Fruit fly (Drosophila melanogaster) whole organism, embryonic: ENCODE data around the gene Tre1.

ENCODE experiments used
- Ada2b ChIP-seq: fragments of 200-800 bp; sonication (Bioruptor generic); IDR thresholded peaks from 2 replicates; pipeline ENCODE4 v1.3.6; 2022; ENCODE audit warnings: missing biosample characterization, missing genetic modification characterization
- Adf1 ChIP-seq: fragments of 200-800 bp; sonication (Bioruptor generic); IDR thresholded peaks from 2 replicates; pipeline ENCODE4 v1.3.6; 2022; ENCODE audit warnings: missing biosample characterization, missing genetic modification characterization
- CG10209 ChIP-seq: fragments of 200-800 bp; sonication (Bioruptor generic); optimal IDR thresholded peaks from 3 replicates; lab custom pipeline; 2017; ENCODE audit warnings: missing biosample characterization, mild to moderate bottlenecking, missing genetic modification characterization, missing genetic modification reagents
- CG10366 ChIP-seq: fragments of 200-800 bp; sonication (Bioruptor generic); IDR thresholded peaks from 2 replicates; pipeline ENCODE4 v1.3.6; 2022; ENCODE audit warnings: missing biosample characterization, missing genetic modification characterization
- CG10543 ChIP-seq: fragments of 200-800 bp; sonication (Bioruptor generic); optimal IDR thresholded peaks from 3 replicates; lab custom pipeline; 2017; ENCODE audit warnings: missing biosample characterization, mild to moderate bottlenecking, missing genetic modification characterization, moderate library complexity
- CG10979 ChIP-seq: fragments of 200-800 bp; sonication (Bioruptor generic); optimal IDR thresholded peaks from 2 replicates; lab custom pipeline; 2018; ENCODE audit warnings: missing biosample characterization, mild to moderate bottlenecking, missing genetic modification characterization, moderate library complexity
- CG11456 ChIP-seq: fragments of 200-800 bp; sonication (Bioruptor generic); IDR thresholded peaks from 3 replicates; pipeline ENCODE4 v1.3.6; 2022; ENCODE audit warnings: missing biosample characterization, missing genetic modification characterization
- CG11723 ChIP-seq: fragments of 200-800 bp; sonication (Bioruptor generic); optimal IDR thresholded peaks from 2 replicates; lab custom pipeline; 2017; ENCODE audit warnings: missing biosample characterization, mild to moderate bottlenecking, missing genetic modification characterization
- CG13123 ChIP-seq: fragments of 200-800 bp; sonication (Bioruptor generic); optimal IDR thresholded peaks from 2 replicates; lab custom pipeline; 2016; ENCODE audit warnings: missing biosample characterization, missing genetic modification characterization
- CG1529 ChIP-seq: fragments of 200-800 bp; sonication (Bioruptor generic); optimal IDR thresholded peaks from 3 replicates; lab custom pipeline; 2018; ENCODE audit warnings: missing biosample characterization, missing genetic modification characterization
- CG17568 ChIP-seq: fragments of 200-800 bp; sonication (Bioruptor generic); optimal IDR thresholded peaks from 2 replicates; lab custom pipeline; 2018; ENCODE audit warnings: missing biosample characterization, mild to moderate bottlenecking, missing genetic modification characterization, moderate library complexity
- CG17912 ChIP-seq: fragments of 200-800 bp; sonication (Bioruptor generic); optimal IDR thresholded peaks from 2 replicates; lab custom pipeline; 2018; ENCODE audit warnings: missing biosample characterization, mild to moderate bottlenecking, missing genetic modification characterization
- CG18011 ChIP-seq: fragments of 200-800 bp; sonication (Bioruptor generic); optimal IDR thresholded peaks from 2 replicates; lab custom pipeline; 2017; ENCODE audit warnings: missing biosample characterization, missing genetic modification characterization, mild to moderate bottlenecking, moderate library complexity, missing genotype
- CG18262 ChIP-seq: fragments of 200-800 bp; optimal IDR thresholded peaks from 3 replicates; lab custom pipeline; 2019; ENCODE audit warnings: missing biosample characterization, mild to moderate bottlenecking, missing genetic modification characterization, moderate library complexity
- CG2202 ChIP-seq: fragments of 200-800 bp; sonication (Bioruptor generic); optimal IDR thresholded peaks from 2 replicates; lab custom pipeline; 2018; ENCODE audit warnings: missing biosample characterization, mild to moderate bottlenecking, missing genetic modification characterization
- CG31441 ChIP-seq: fragments of 200-800 bp; sonication (Bioruptor generic); IDR thresholded peaks from 2 replicates; pipeline ENCODE4 v1.3.6; 2022; ENCODE audit warnings: missing biosample characterization, missing genetic modification characterization
- CG9932 ChIP-seq: fragments of 200-800 bp; sonication (Bioruptor generic); IDR thresholded peaks from 2 replicates; pipeline ENCODE4 v1.3.6; 2022; ENCODE audit warnings: missing biosample characterization, missing genetic modification characterization
- Chrac-16 ChIP-seq: fragments of 200-800 bp; sonication (Bioruptor generic); optimal IDR thresholded peaks from 3 replicates; lab custom pipeline; 2016; ENCODE audit warnings: missing biosample characterization, missing genetic modification characterization
- E2f2 ChIP-seq: fragments of 200-800 bp; sonication (Bioruptor generic); IDR thresholded peaks from 2 replicates; pipeline ENCODE4 v1.3.6; 2022; ENCODE audit warnings: missing biosample characterization, missing genetic modification characterization
- Gug ChIP-seq: fragments of 200-800 bp; sonication (Bioruptor generic); IDR thresholded peaks from 4 replicates; pipeline ENCODE4 v1.3.6; 2022; ENCODE audit warnings: missing biosample characterization, missing genetic modification characterization
- HLH3B ChIP-seq: fragments of 200-800 bp; sonication (Bioruptor generic); IDR thresholded peaks from 2 replicates; pipeline ENCODE4 v1.3.6; 2022; ENCODE audit warnings: missing biosample characterization, missing genetic modification characterization
- Hand ChIP-seq: fragments of 200-800 bp; sonication (Bioruptor generic); optimal IDR thresholded peaks from 2 replicates; lab custom pipeline; 2017; ENCODE audit warnings: mild to moderate bottlenecking, missing biosample characterization, missing genetic modification reagents, missing genetic modification characterization
- Hr51 ChIP-seq, 2 experiments: fragments of 200-800 bp; sonication (Bioruptor generic); optimal IDR thresholded peaks; 2 replicates in 1 of 2; 3 replicates in 1 of 2; lab custom pipeline; 2016 to 2018; ENCODE audit warnings: missing biosample characterization in 2 of 2, missing genetic modification characterization in 2 of 2, mild to moderate bottlenecking in 1 of 2, moderate library complexity in 1 of 2
- Med ChIP-seq: fragments of 200-800 bp; sonication (Bioruptor generic); peaks from one replicate; lab custom pipeline; 2016; ENCODE audit warnings: missing biosample characterization, missing genetic modification characterization, mild to moderate bottlenecking, inconsistent platforms, moderate library complexity
- Neu2 ChIP-seq: fragments of 200-800 bp; sonication (Bioruptor generic); optimal IDR thresholded peaks from 3 replicates; lab custom pipeline; 2016; ENCODE audit warnings: missing biosample characterization, missing genetic modification characterization, borderline replicate concordance
- NfI ChIP-seq: fragments of 200-800 bp; sonication (Bioruptor generic); optimal IDR thresholded peaks from 3 replicates; lab custom pipeline; 2018; ENCODE audit warnings: missing biosample characterization, mild to moderate bottlenecking, missing genetic modification characterization, moderate library complexity
- Pdp1 ChIP-seq, 2 experiments: fragments of 200-800 bp; sonication (Bioruptor generic); optimal IDR thresholded peaks; 3 replicates each; lab custom pipeline; 2016; ENCODE audit warnings: missing biosample characterization in 2 of 2, missing genetic modification characterization in 2 of 2, mild to moderate bottlenecking in 1 of 2, moderate library complexity in 1 of 2
- Side ChIP-seq: fragments of 200-800 bp; sonication (Bioruptor generic); optimal IDR thresholded peaks from 2 replicates; lab custom pipeline; 2016; ENCODE audit warnings: missing biosample characterization, missing genetic modification characterization
- Xbp1 ChIP-seq: fragments of 200-800 bp; sonication (Bioruptor generic); optimal IDR thresholded peaks from 3 replicates; lab custom pipeline; 2016; ENCODE audit warnings: missing biosample characterization, mild to moderate bottlenecking, missing genetic modification characterization
- YL-1 ChIP-seq: fragments of 200-800 bp; sonication (Bioruptor generic); optimal IDR thresholded peaks from 3 replicates; lab custom pipeline; 2017; ENCODE audit warnings: missing biosample characterization, mild to moderate bottlenecking, missing genetic modification characterization
- ara ChIP-seq: fragments of 200-800 bp; sonication (Bioruptor generic); IDR thresholded peaks from 2 replicates; pipeline ENCODE4 v1.3.6; 2022; ENCODE audit warnings: missing biosample characterization, missing genetic modification characterization
- ash1 ChIP-seq: fragments of 200-800 bp; sonication (Bioruptor generic); optimal IDR thresholded peaks from 2 replicates; lab custom pipeline; 2018; ENCODE audit warnings: missing biosample characterization, mild to moderate bottlenecking, missing genetic modification characterization
- dmrt11E ChIP-seq: fragments of 200-800 bp; sonication (Bioruptor generic); optimal IDR thresholded peaks from 3 replicates; lab custom pipeline; 2018; ENCODE audit warnings: missing biosample characterization, mild to moderate bottlenecking, missing genetic modification characterization, moderate library complexity
- hbn ChIP-seq: fragments of 200-800 bp; sonication (Bioruptor generic); IDR thresholded peaks from 2 replicates; pipeline ENCODE4 v1.3.6; 2022; ENCODE audit warnings: missing biosample characterization, missing genetic modification characterization; ENCODE audit not compliant: partially characterized antibody
- luna ChIP-seq: fragments of 200-800 bp; sonication (Bioruptor generic); optimal IDR thresholded peaks from 2 replicates; lab custom pipeline; 2016; ENCODE audit warnings: missing biosample characterization, missing genetic modification characterization
- nerfin-1 ChIP-seq: fragments of 200-800 bp; sonication (Bioruptor generic); optimal IDR thresholded peaks from 3 replicates; lab custom pipeline; 2019; ENCODE audit warnings: missing biosample characterization, mild to moderate bottlenecking, missing genetic modification characterization, moderate library complexity
- nerfin-2 ChIP-seq: fragments of 200-800 bp; sonication (Bioruptor generic); IDR thresholded peaks from 2 replicates; pipeline ENCODE4 v1.3.6; 2022; ENCODE audit warnings: missing biosample characterization, missing genetic modification characterization; ENCODE audit not compliant: partially characterized antibody
- nmo ChIP-seq: fragments of 200-800 bp; sonication (Bioruptor generic); optimal IDR thresholded peaks from 2 replicates; lab custom pipeline; 2018; ENCODE audit warnings: missing biosample characterization, mild to moderate bottlenecking, missing genetic modification characterization, moderate library complexity
- nom ChIP-seq: fragments of 200-800 bp; sonication (Bioruptor generic); optimal IDR thresholded peaks from 2 replicates; lab custom pipeline; 2017; ENCODE audit warnings: missing biosample characterization, missing genetic modification characterization, mild to moderate bottlenecking, moderate library complexity, missing genetic modification reagents
- onecut ChIP-seq: fragments of 200-800 bp; sonication (Bioruptor generic); IDR thresholded peaks from 2 replicates; pipeline ENCODE4 v1.3.6; 2022; ENCODE audit warnings: missing biosample characterization, missing genetic modification characterization
- p53 ChIP-seq: fragments of 200-800 bp; sonication (Bioruptor generic); optimal IDR thresholded peaks from 2 replicates; lab custom pipeline; 2016; ENCODE audit warnings: missing biosample characterization, missing genetic modification characterization
- pum ChIP-seq: fragments of 200-800 bp; sonication (Bioruptor generic); optimal IDR thresholded peaks from 2 replicates; lab custom pipeline; 2016; ENCODE audit warnings: missing biosample characterization, missing genetic modification characterization
- repo ChIP-seq: fragments of 200-800 bp; sonication (Bioruptor generic); optimal IDR thresholded peaks from 2 replicates; lab custom pipeline; 2016; ENCODE audit warnings: missing biosample characterization, missing genetic modification characterization
- sisA ChIP-seq: fragments of 200-800 bp; sonication (Bioruptor generic); IDR thresholded peaks from 2 replicates; pipeline ENCODE4 v1.3.6; 2022; ENCODE audit warnings: missing biosample characterization, missing genetic modification characterization
- sob ChIP-seq: fragments of 200-800 bp; sonication (Bioruptor generic); IDR thresholded peaks from 2 replicates; pipeline ENCODE4 v1.3.6; 2022; ENCODE audit warnings: missing biosample characterization, missing genetic modification characterization
- ssp ChIP-seq: fragments of 200-800 bp; sonication (Bioruptor generic); IDR thresholded peaks from 2 replicates; pipeline ENCODE4 v1.3.6; 2022; ENCODE audit warnings: missing biosample characterization, missing genetic modification characterization
- tin ChIP-seq: fragments of 200-800 bp; sonication (Bioruptor generic); optimal IDR thresholded peaks from 3 replicates; lab custom pipeline; 2016; ENCODE audit warnings: missing biosample characterization, missing genetic modification characterization
- toy ChIP-seq: fragments of 200-800 bp; sonication (Bioruptor generic); IDR thresholded peaks from 2 replicates; pipeline ENCODE4 v1.3.6; 2022; ENCODE audit warnings: missing biosample characterization, missing genetic modification characterization
- zfh1 ChIP-seq: fragments of 200-800 bp; sonication (Bioruptor generic); IDR thresholded peaks from 3 replicates; pipeline ENCODE4 v1.3.6; 2022; ENCODE audit warnings: missing biosample characterization, missing genetic modification characterization

The Tre1 gene

DNA sequence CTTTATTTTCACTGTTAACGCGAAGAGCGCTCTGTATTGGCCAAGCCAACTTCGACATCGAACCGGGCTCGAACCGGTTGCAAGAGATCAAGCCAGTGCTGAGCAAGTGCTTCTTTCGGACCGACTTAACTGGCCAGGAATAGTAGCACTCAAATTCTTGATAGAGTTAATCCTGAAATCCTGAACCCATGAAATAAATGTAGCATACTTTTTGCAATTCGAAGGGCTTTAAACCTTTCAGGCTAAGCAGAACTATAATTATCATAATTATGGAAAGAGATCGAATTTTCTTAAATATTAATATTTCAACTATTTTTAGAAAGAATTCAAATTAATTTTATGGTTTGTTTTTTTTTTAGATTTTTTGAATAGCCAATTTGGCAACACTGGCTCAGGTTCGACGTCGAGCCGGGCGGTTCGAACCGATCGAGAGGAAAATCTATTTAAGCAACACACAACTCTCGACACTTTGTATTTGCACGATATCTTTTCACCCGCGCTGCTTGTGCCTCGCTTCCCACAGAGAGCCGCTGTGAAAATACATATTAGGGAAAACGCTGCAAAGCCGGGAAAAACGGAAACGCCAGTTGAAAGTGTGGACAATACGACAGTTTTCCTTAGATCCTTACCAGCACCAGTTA lies 18.4 kb upstream of the Tre1 start, which contains the start of gene AdamTS-B:
Gene AdamTS-B, plus strand, starts transcription at position 471 of the 641 bp plus-strand sequence.
- TF ChIP-seq YL-1 (GFP tag; lab: Kevin White, UChicago), result no peak
- peak; percentile 4 for TF ChIP-seq CG11723 (GFP tag; lab: Kevin White, UChicago)
- peak; percentile 63 for TF ChIP-seq CG9932 (GFP tag; lab: Robert Waterston, UW)
- no peak for TF ChIP-seq luna (GFP tag; lab: Kevin White, UChicago)
- TF ChIP-seq nmo, result no peak
- no peak for TF ChIP-seq Neu2
- peak; percentile 11 to 21 for TF ChIP-seq Pdp1 (GFP tag; optimal IDR thresholded peaks at IDR 0.05; lab: Kevin White, UChicago)
- peak; percentile 35; the same call in 1 of the 2 replicates for TF ChIP-seq sob
- TF ChIP-seq repo (GFP tag; lab: Kevin White, UChicago), result no peak
- TF ChIP-seq onecut (GFP tag; lab: Robert Waterston, UW), result no peak
- no peak for TF ChIP-seq hbn
- no peak for TF ChIP-seq sisA
- TF ChIP-seq tin (GFP tag; lab: Kevin White, UChicago), result peak; percentile 16
- peak; percentile 49 for TF ChIP-seq dmrt11E (tag; lab: Kevin White, UChicago)
- no peak for TF ChIP-seq toy (GFP tag; lab: Robert Waterston, UW)
- peak; percentile 23; the same call in 1 of the 2 replicates for TF ChIP-seq ssp (GFP tag; lab: Robert Waterston, UW)
- TF ChIP-seq CG18011, result no peak
- TF ChIP-seq Hand (GFP tag; lab: Kevin White, UChicago), result no peak
- TF ChIP-seq CG17568 (GFP tag; lab: Kevin White, UChicago), result no peak
- TF ChIP-seq Xbp1 (GFP tag; lab: Kevin White, UChicago), result peak; percentile 41
- peak; percentile 24 for TF ChIP-seq nerfin-1 (tag; lab: Kevin White, UChicago)
- no peak for TF ChIP-seq pum (GFP tag; lab: Kevin White, UChicago)
- TF ChIP-seq Chrac-16 (GFP tag; lab: Kevin White, UChicago), result peak; percentile 24
- TF ChIP-seq zfh1 (GFP tag; lab: Robert Waterston, UW), result peak; percentile 40; the same call in 1 of the 3 replicates
- no peak for TF ChIP-seq Side
- TF ChIP-seq ara (GFP tag; lab: Robert Waterston, UW), result peak; percentile 5; the same call in 1 of the 2 replicates
- peak; percentile 18 for TF ChIP-seq Med (GFP tag; lab: Kevin White, UChicago)
- peak; percentile 16 for TF ChIP-seq CG10209
- TF ChIP-seq CG31441 (GFP tag; lab: Robert Waterston, UW), result peak; percentile 67
- TF ChIP-seq Adf1 (GFP tag; lab: Robert Waterston, UW), result no peak
- no peak for TF ChIP-seq CG1529 (GFP tag; lab: Kevin White, UChicago)
- TF ChIP-seq ash1 (GFP tag; lab: Kevin White, UChicago), result no peak
- no peak for TF ChIP-seq CG13123 (GFP tag; lab: Kevin White, UChicago)
- no peak for TF ChIP-seq HLH3B (GFP tag; lab: Robert Waterston, UW)
- no peak for TF ChIP-seq Ada2b (GFP tag; lab: Robert Waterston, UW)
- TF ChIP-seq CG10543 (GFP tag; lab: Kevin White, UChicago), result peak; percentile 33
- no peak for TF ChIP-seq Gug
- peak; percentile 39; the same call in 1 of the 2 replicates for TF ChIP-seq E2f2 (GFP tag; lab: Robert Waterston, UW)
- peak; percentile 3 for TF ChIP-seq CG2202 (tag; lab: Kevin White, UChicago)
- peak; percentile 18; the same call in 1 of the 2 replicates for TF ChIP-seq CG10366 (GFP tag; lab: Robert Waterston, UW)
- TF ChIP-seq NfI (GFP tag; lab: Kevin White, UChicago), result peak; percentile 41
- peak; percentile 42 for TF ChIP-seq CG18262 (tag; lab: Kevin White, UChicago)
- TF ChIP-seq CG11456 (GFP tag; lab: Robert Waterston, UW), result 0 out of 3 replicates have a peak, but pooled peaks have one; percentile 40
- TF ChIP-seq nom (GFP tag; lab: Kevin White, UChicago), result peak; percentile 47
- peak in 1 of 2 experiments; percentile 65 for TF ChIP-seq Hr51 (GFP tag; optimal IDR thresholded peaks at IDR 0.05; lab: Kevin White, UChicago)
- TF ChIP-seq nerfin-2 (GFP tag; lab: Robert Waterston, UW), result no peak
- TF ChIP-seq CG10979 (tag; lab: Kevin White, UChicago), result peak; percentile 57
- no peak for TF ChIP-seq CG17912 (GFP tag; lab: Kevin White, UChicago)
- TF ChIP-seq p53 (GFP tag; lab: Kevin White, UChicago), result no peak
